Fruit fly (Drosophila melanogaster) whole organism, embryonic: ENCODE measurements around the gene Muc26B.

Source experiments
- CG10274 ChIP-seq: fragments of 200-800 bp; sonication (Bioruptor generic); optimal IDR thresholded peaks from 3 replicates; lab custom pipeline; 2017; ENCODE audit warnings: missing biosample characterization, mild to moderate bottlenecking, missing genetic modification characterization
- CG10462 ChIP-seq: fragments of 200-800 bp; sonication (Bioruptor generic); optimal IDR thresholded peaks from 2 replicates; lab custom pipeline; 2016; ENCODE audit warnings: missing biosample characterization, missing genetic modification characterization
- CG11398 ChIP-seq: fragments of 200-800 bp; sonication (Bioruptor generic); optimal IDR thresholded peaks from 2 replicates; lab custom pipeline; 2016; ENCODE audit warnings: missing biosample characterization, missing genetic modification characterization
- CG13296 ChIP-seq: fragments of 200-800 bp; sonication (Bioruptor generic); optimal IDR thresholded peaks from 3 replicates; lab custom pipeline; 2018; ENCODE audit warnings: missing biosample characterization, mild to moderate bottlenecking, missing genetic modification characterization
- CG13424 ChIP-seq: fragments of 200-800 bp; sonication (Bioruptor generic); optimal IDR thresholded peaks from 2 replicates; lab custom pipeline; 2019; ENCODE audit warnings: missing biosample characterization, mild to moderate bottlenecking, missing genetic modification characterization, moderate library complexity
- CG14860 ChIP-seq: fragments of 200-800 bp; sonication (Bioruptor generic); IDR thresholded peaks from 3 replicates; pipeline ENCODE4 v1.3.6; 2022; ENCODE audit warnings: missing biosample characterization, missing genetic modification characterization; ENCODE audit not compliant: partially characterized antibody
- CG15479 ChIP-seq: fragments of 200-800 bp; sonication (Bioruptor generic); optimal IDR thresholded peaks from 3 replicates; lab custom pipeline; 2019; ENCODE audit warnings: missing biosample characterization, mild to moderate bottlenecking, missing genetic modification characterization, moderate library complexity
- CG15696 ChIP-seq: fragments of 200-800 bp; sonication (Bioruptor generic); optimal IDR thresholded peaks from 2 replicates; lab custom pipeline; 2019; ENCODE audit warnings: missing biosample characterization, mild to moderate bottlenecking, missing genetic modification characterization, moderate library complexity
- CG16813 ChIP-seq: fragments of 200-800 bp; sonication (Bioruptor generic); IDR thresholded peaks from 3 replicates; pipeline ENCODE4 v1.3.6; 2022; ENCODE audit warnings: missing biosample characterization, missing genetic modification characterization; ENCODE audit not compliant: partially characterized antibody
- CG17186 ChIP-seq: fragments of 200-800 bp; sonication (Bioruptor generic); optimal IDR thresholded peaks from 3 replicates; lab custom pipeline; 2017; ENCODE audit warnings: missing biosample characterization, missing genetic modification reagents, missing genetic modification characterization
- CG17361 ChIP-seq: fragments of 200-800 bp; sonication (Bioruptor generic); IDR thresholded peaks from 3 replicates; pipeline ENCODE4 v1.3.6; 2022; ENCODE audit warnings: missing biosample characterization, missing genetic modification characterization
- CG17385 ChIP-seq: fragments of 200-800 bp; sonication (Bioruptor generic); optimal IDR thresholded peaks from 3 replicates; lab custom pipeline; 2018; ENCODE audit warnings: missing biosample characterization, mild to moderate bottlenecking, missing genetic modification characterization
- CG17802 ChIP-seq: fragments of 200-800 bp; sonication (Bioruptor generic); optimal IDR thresholded peaks from 2 replicates; lab custom pipeline; 2018; ENCODE audit warnings: missing biosample characterization, mild to moderate bottlenecking, missing genetic modification characterization, moderate library complexity
- CG18764 ChIP-seq: fragments of 200-800 bp; sonication (Bioruptor generic); optimal IDR thresholded peaks from 3 replicates; lab custom pipeline; 2016; ENCODE audit warnings: missing biosample characterization, missing genetic modification characterization
- CG2129 ChIP-seq: fragments of 200-800 bp; sonication (Bioruptor generic); IDR thresholded peaks from 2 replicates; pipeline ENCODE4 v1.3.6; 2022; ENCODE audit warnings: missing biosample characterization, missing genetic modification characterization; ENCODE audit not compliant: partially characterized antibody
- CG31388 ChIP-seq: fragments of 200-800 bp; sonication (Bioruptor generic); optimal IDR thresholded peaks from 2 replicates; lab custom pipeline; 2016; ENCODE audit warnings: missing biosample characterization, missing genetic modification characterization
- CG33557 ChIP-seq: fragments of 200-800 bp; sonication (Bioruptor generic); optimal IDR thresholded peaks from 2 replicates; lab custom pipeline; 2019; ENCODE audit warnings: missing biosample characterization, mild to moderate bottlenecking, missing genetic modification characterization, moderate library complexity
- CG4328 ChIP-seq: fragments of 200-800 bp; sonication (Bioruptor generic); optimal IDR thresholded peaks from 3 replicates; lab custom pipeline; 2017; ENCODE audit warnings: missing biosample characterization, missing genetic modification reagents, missing genetic modification characterization
- CG8359 ChIP-seq: fragments of 200-800 bp; sonication (Bioruptor generic); optimal IDR thresholded peaks from 2 replicates; lab custom pipeline; 2017; ENCODE audit warnings: missing biosample characterization, mild to moderate bottlenecking, missing genetic modification characterization, borderline replicate concordance
- CG9876 ChIP-seq: fragments of 200-800 bp; sonication (Bioruptor generic); optimal IDR thresholded peaks from 2 replicates; lab custom pipeline; 2016; ENCODE audit warnings: missing biosample characterization, missing genetic modification characterization
- Elba2 ChIP-seq: fragments of 200-800 bp; sonication (Bioruptor generic); optimal IDR thresholded peaks from 3 replicates; lab custom pipeline; 2016; ENCODE audit warnings: missing biosample characterization, missing genetic modification characterization
- HLHmδ ChIP-seq: fragments of 200-800 bp; sonication (Bioruptor generic); optimal IDR thresholded peaks from 2 replicates; lab custom pipeline; 2018; ENCODE audit warnings: missing biosample characterization, mild to moderate bottlenecking, missing genetic modification characterization, moderate library complexity
- Hr78 ChIP-seq, 2 experiments: fragments of 200-800 bp in 1 of 2; fragments of >200 bp in 1 of 2; sonication (Bioruptor generic) in 1 of 2; optimal IDR thresholded peaks; 2 replicates each; lab custom pipeline; 2017 to 2019; ENCODE audit warnings: missing biosample characterization in 2 of 2, missing genetic modification characterization in 2 of 2, mild to moderate bottlenecking in 1 of 2, moderate library complexity in 1 of 2
- Jarid2 ChIP-seq: fragments of 200-800 bp; sonication (Bioruptor generic); optimal IDR thresholded peaks from 3 replicates; lab custom pipeline; 2017; ENCODE audit warnings: mild to moderate bottlenecking, missing biosample characterization, missing genetic modification reagents, missing genetic modification characterization
- Med ChIP-seq: fragments of 200-800 bp; sonication (Bioruptor generic); peaks from one replicate; lab custom pipeline; 2016; ENCODE audit warnings: missing biosample characterization, missing genetic modification characterization, mild to moderate bottlenecking, inconsistent platforms, moderate library complexity
- Scr ChIP-seq: fragments of 200-800 bp; sonication (Bioruptor generic); IDR thresholded peaks from 2 replicates; pipeline ENCODE4 v1.3.6; 2022; ENCODE audit warnings: missing biosample characterization, missing genetic modification characterization; ENCODE audit not compliant: partially characterized antibody
- Ssrp ChIP-seq: fragments of 200-800 bp; sonication (Bioruptor generic); optimal IDR thresholded peaks from 2 replicates; lab custom pipeline; 2018; ENCODE audit warnings: missing biosample characterization, mild to moderate bottlenecking, missing genetic modification characterization, moderate library complexity
- Usf ChIP-seq: fragments of 200-800 bp; sonication (Bioruptor generic); optimal IDR thresholded peaks from 2 replicates; lab custom pipeline; 2017; ENCODE audit warnings: missing genotype, missing biosample characterization, missing genetic modification characterization
- ab ChIP-seq: fragments of 200-800 bp; sonication (Bioruptor generic); optimal IDR thresholded peaks from 2 replicates; lab custom pipeline; 2016; ENCODE audit warnings: missing biosample characterization, missing genetic modification characterization
- cad ChIP-seq: fragments of >200 bp; optimal IDR thresholded peaks from 2 replicates; lab custom pipeline; 2017; ENCODE audit warnings: missing biosample characterization, missing genetic modification characterization
- dmrt99B ChIP-seq: fragments of 200-800 bp; sonication (Bioruptor generic); optimal IDR thresholded peaks from 2 replicates; lab custom pipeline; 2018; ENCODE audit warnings: missing biosample characterization, mild to moderate bottlenecking, missing genetic modification characterization, moderate library complexity
- fd102C ChIP-seq: fragments of 200-800 bp; sonication (Bioruptor generic); optimal IDR thresholded peaks from 2 replicates; lab custom pipeline; 2018; ENCODE audit warnings: missing biosample characterization, mild to moderate bottlenecking, missing genetic modification characterization, moderate library complexity
- fd64A ChIP-seq: fragments of 200-800 bp; sonication (Bioruptor generic); optimal IDR thresholded peaks from 3 replicates; lab custom pipeline; 2018; ENCODE audit warnings: missing biosample characterization, mild to moderate bottlenecking, missing genetic modification characterization
- gfzf ChIP-seq: fragments of 200-800 bp; sonication (Bioruptor generic); optimal IDR thresholded peaks from 2 replicates; lab custom pipeline; 2016; ENCODE audit warnings: missing biosample characterization, mild to moderate bottlenecking, missing genetic modification characterization, moderate library complexity
- gsb-n ChIP-seq: fragments of 200-800 bp; sonication (Bioruptor generic); optimal IDR thresholded peaks from 3 replicates; lab custom pipeline; 2018; ENCODE audit warnings: missing biosample characterization, mild to moderate bottlenecking, missing genetic modification characterization
- ken ChIP-seq: fragments of 200-800 bp; sonication (Bioruptor generic); IDR thresholded peaks from 3 replicates; pipeline ENCODE4 v1.3.6; 2022; ENCODE audit warnings: missing biosample characterization, missing genetic modification characterization
- lab ChIP-seq: fragments of 200-800 bp; sonication (Bioruptor generic); optimal IDR thresholded peaks from 3 replicates; lab custom pipeline; 2017; ENCODE audit warnings: missing biosample characterization, missing genetic modification characterization, mild to moderate bottlenecking, moderate library complexity, missing genetic modification reagents
- lbe ChIP-seq: fragments of 200-800 bp; sonication (Bioruptor generic); optimal IDR thresholded peaks from 2 replicates; lab custom pipeline; 2016; ENCODE audit warnings: missing biosample characterization, mild to moderate bottlenecking, missing genetic modification characterization
- pita ChIP-seq: fragments of 200-800 bp; sonication (Bioruptor generic); optimal IDR thresholded peaks from 2 replicates; lab custom pipeline; 2017; ENCODE audit warnings: missing biosample characterization, mild to moderate bottlenecking, missing genetic modification characterization
- prd ChIP-seq, 3 experiments: fragments of >200 bp in 2 of 3; fragments of 200-800 bp in 1 of 3; sonication (Bioruptor generic) in 1 of 3; optimal IDR thresholded peaks in 2 of 3; IDR thresholded peaks in 1 of 3; 2 replicates in 2 of 3; 3 replicates in 1 of 3; pipeline versions ENCODE4 v1.3.6 to Lab custom; 2017 to 2022; ENCODE audit warnings: missing biosample characterization in 1 of 3, missing genetic modification characterization in 1 of 3
- pros ChIP-seq: fragments of 200-800 bp; sonication (Bioruptor generic); optimal IDR thresholded peaks from 3 replicates; lab custom pipeline; 2019; ENCODE audit warnings: missing biosample characterization, mild to moderate bottlenecking, missing genetic modification characterization, moderate library complexity
- schlank ChIP-seq: fragments of 200-800 bp; sonication (Bioruptor generic); optimal IDR thresholded peaks from 2 replicates; lab custom pipeline; 2018; ENCODE audit warnings: missing biosample characterization, mild to moderate bottlenecking, missing genetic modification characterization
- sd ChIP-seq: fragments of 200-800 bp; sonication (Bioruptor generic); optimal IDR thresholded peaks from 3 replicates; lab custom pipeline; 2018; ENCODE audit warnings: missing biosample characterization, mild to moderate bottlenecking, missing genetic modification characterization, moderate library complexity
- sens ChIP-seq: fragments of 200-800 bp; sonication (Bioruptor generic); peaks from one replicate; lab custom pipeline; 2016; ENCODE audit warnings: missing biosample characterization, missing genetic modification characterization
- sima ChIP-seq: fragments of 200-800 bp; sonication (Bioruptor generic); optimal IDR thresholded peaks from 2 replicates; lab custom pipeline; 2016; ENCODE audit warnings: missing biosample characterization, missing genetic modification characterization
- twi ChIP-seq: fragments of 200-800 bp; optimal IDR thresholded peaks from 2 replicates; lab custom pipeline; 2019; ENCODE audit warnings: missing biosample characterization, mild to moderate bottlenecking, missing genetic modification characterization, moderate library complexity
- wdn ChIP-seq: fragments of 200-800 bp; sonication (Bioruptor generic); IDR thresholded peaks from 2 replicates; pipeline ENCODE4 v1.3.6; 2022; ENCODE audit warnings: missing biosample characterization, missing genetic modification characterization
- zen2 ChIP-seq: fragments of 200-800 bp; sonication (Bioruptor generic); IDR thresholded peaks from 3 replicates; pipeline ENCODE4 v1.3.6; 2022; ENCODE audit warnings: missing biosample characterization, missing genetic modification characterization; ENCODE audit not compliant: partially characterized antibody
- zfh1 ChIP-seq: fragments of 200-800 bp; sonication (Bioruptor generic); IDR thresholded peaks from 3 replicates; pipeline ENCODE4 v1.3.6; 2022; ENCODE audit warnings: missing biosample characterization, missing genetic modification characterization

Gene Muc26B

dm6 chr2L:6177141-6177540, 25.4 kb downstream of the Muc26B start:
- TF ChIP-seq pita (GFP tag; lab: Kevin White, UChicago) (no peak), prd (optimal IDR thresholded peaks at IDR 0.05; lab: Kevin White, UChicago) (no peak), prd (GFP tag; IDR thresholded peaks at IDR 0.05; lab: Robert Waterston, UW) (no peak), Usf (GFP tag; lab: Kevin White, UChicago) (no peak), sens (GFP tag; lab: Kevin White, UChicago) (peak; percentile 66), CG4328 (GFP tag; lab: Kevin White, UChicago) (no peak), fd64A (GFP tag; lab: Kevin White, UChicago) (no peak), twi (peak; percentile 28), CG17802 (no peak), CG10274 (GFP tag; lab: Kevin White, UChicago) (no peak), CG31388 (GFP tag; lab: Kevin White, UChicago) (no peak), CG13424 (tag; lab: Kevin White, UChicago) (no peak), CG10462 (no peak), Ssrp (tag; lab: Kevin White, UChicago) (no peak), CG15696 (tag; lab: Kevin White, UChicago) (peak; percentile 55), wdn (no peak), fd102C (GFP tag; lab: Kevin White, UChicago) (peak; percentile 56), CG33557 (GFP tag; lab: Kevin White, UChicago) (peak; percentile 7), CG13296 (no peak), ab (GFP tag; lab: Kevin White, UChicago) (no peak), sima (GFP tag; lab: Kevin White, UChicago) (no peak), gfzf (GFP tag; lab: Kevin White, UChicago) (no peak), Scr (0 out of 2 replicates have a peak, but pooled peaks have one; percentile 12), CG17186 (GFP tag; lab: Kevin White, UChicago) (no peak), lbe (GFP tag; lab: Kevin White, UChicago) (no peak), CG16813 (0 out of 3 replicates have a peak, but pooled peaks have one; percentile 33), Jarid2 (GFP tag; lab: Kevin White, UChicago) (no peak), CG2129 (GFP tag; lab: Robert Waterston, UW) (no peak), CG8359 (peak; percentile 31), CG14860 (GFP tag; lab: Robert Waterston, UW) (peak; percentile 33; the same call in 1 of the 3 replicates), lab (GFP tag; lab: Kevin White, UChicago) (no peak), CG15479 (GFP tag; lab: Kevin White, UChicago) (peak; percentile 97), CG9876 (GFP tag; lab: Kevin White, UChicago) (no peak), Elba2 (GFP tag; lab: Kevin White, UChicago) (no peak), zfh1 (0 out of 3 replicates have a peak, but pooled peaks have one; percentile 9)

dm6 chr2L:6178118-6178739, 26.5 kb downstream of the Muc26B start:
- TF ChIP-seq CG17385 (GFP tag; lab: Kevin White, UChicago) = no peak
- TF ChIP-seq schlank (tag; lab: Kevin White, UChicago) = no peak
- TF ChIP-seq ken = 0 out of 3 replicates have a peak, but pooled peaks have one; percentile 15
- peak; percentile 2 for TF ChIP-seq HLHmδ (GFP tag; lab: Kevin White, UChicago)
- TF ChIP-seq CG17361 (GFP tag; lab: Robert Waterston, UW) = no peak
- TF ChIP-seq zen2 (GFP tag; lab: Robert Waterston, UW) = peak; percentile 4; the same call in 1 of the 3 replicates
- TF ChIP-seq Med = peak; percentile 27
- no peak for TF ChIP-seq pros
- no peak for TF ChIP-seq CG11398 (GFP tag; lab: Kevin White, UChicago)
- no peak for TF ChIP-seq cad (GFP tag; lab: Kevin White, UChicago)
- TF ChIP-seq Hr78 (GFP tag; optimal IDR thresholded peaks at IDR 0.05; lab: Kevin White, UChicago) = peak in 1 of 2 experiments; percentile 88
- no peak for TF ChIP-seq dmrt99B
- no peak for TF ChIP-seq CG18764 (GFP tag; lab: Kevin White, UChicago)
- peak; percentile 77 for TF ChIP-seq gsb-n (tag; lab: Kevin White, UChicago)
- peak; percentile 75 for TF ChIP-seq sd (tag; lab: Kevin White, UChicago)
